Worm (Caenorhabditis elegans): ENCODE measurements around the gene F48G7.10.

DNA sequence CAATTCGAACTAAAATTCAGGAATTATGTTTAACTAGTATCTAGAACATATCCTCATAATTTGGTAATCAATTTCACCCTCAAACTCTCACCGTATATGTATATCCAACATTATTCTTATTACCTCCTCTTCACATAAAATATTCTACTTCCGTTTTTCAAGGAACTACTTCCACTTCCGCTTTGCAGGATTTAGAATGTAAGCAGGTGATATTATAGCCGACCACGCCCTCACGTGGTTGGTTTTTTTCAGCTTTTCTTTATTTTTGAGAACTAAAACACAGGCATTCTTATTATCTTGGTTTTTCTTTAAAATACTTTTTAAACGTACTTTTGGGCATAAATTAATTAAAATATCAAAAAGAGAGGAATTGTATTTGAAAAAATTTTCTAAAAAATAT is 16.8 kb downstream of the F48G7.10 start:
- TF ChIP-seq nhr-120 (GFP tag; IDR thresholded peaks at IDR 0.05) = no peak
- TF ChIP-seq cebp-1 (GFP tag; IDR thresholded peaks at IDR 0.05) = no peak
- TF ChIP-seq cebp-1 (tag; optimal IDR thresholded peaks at IDR 0.05) = no peak
- TF ChIP-seq unc-62 (GFP tag; optimal IDR thresholded peaks at IDR 0.05) = no peak
- no peak for TF ChIP-seq T07F8.4 (tag; optimal IDR thresholded peaks at IDR 0.05)
- no peak for TF ChIP-seq snpc-4 (GFP tag; optimal IDR thresholded peaks at IDR 0.05)
- no peak for TF ChIP-seq snpc-4 (tag; optimal IDR thresholded peaks at IDR 0.05)
- TF ChIP-seq hrde-1 (tag; optimal IDR thresholded peaks at IDR 0.05; ENCODE audit: borderline replicate concordance) = no peak
- no peak for TF ChIP-seq ama-1 (optimal IDR thresholded peaks at IDR 0.05)
- TF ChIP-seq ama-1 (GFP tag; optimal IDR thresholded peaks at IDR 0.05) = no peak
- no peak for TF ChIP-seq snpc-3.4 (tag; optimal IDR thresholded peaks at IDR 0.05)
- no peak for TF ChIP-seq snpc-1.3 (tag; optimal IDR thresholded peaks at IDR 0.05; ENCODE audit: insufficient read depth)
- TF ChIP-seq hmg-1.2 (GFP tag; IDR thresholded peaks at IDR 0.05) = no peak
- TF ChIP-seq Y53G8AR.9 (GFP tag; conservative IDR thresholded peaks at IDR 0.05) = no peak

Data from whole organism, young adult.